Fruit fly (Drosophila melanogaster) whole organism: ENCODE measurements around the gene CG14984.

Source experiments
- CG8478 ChIP-seq: fragments of >200 bp; optimal IDR thresholded peaks from 2 replicates; lab custom pipeline; 2018; ENCODE audit warnings: inconsistent platforms
- Dll ChIP-seq: fragments of >200 bp; optimal IDR thresholded peaks from 2 replicates; lab custom pipeline; 2017
- EcR ChIP-seq, 2 experiments: fragments of >200 bp; optimal IDR thresholded peaks; 2 replicates each; lab custom pipeline; 2017; ENCODE audit warnings: missing biosample characterization in 2 of 2, missing genetic modification characterization in 2 of 2, missing genetic modification reagents in 2 of 2
- usp ChIP-seq: fragments of >200 bp; optimal IDR thresholded peaks from 2 replicates; lab custom pipeline; 2017; ENCODE audit warnings: missing biosample characterization, missing genetic modification characterization, mixed read lengths

DNA sequence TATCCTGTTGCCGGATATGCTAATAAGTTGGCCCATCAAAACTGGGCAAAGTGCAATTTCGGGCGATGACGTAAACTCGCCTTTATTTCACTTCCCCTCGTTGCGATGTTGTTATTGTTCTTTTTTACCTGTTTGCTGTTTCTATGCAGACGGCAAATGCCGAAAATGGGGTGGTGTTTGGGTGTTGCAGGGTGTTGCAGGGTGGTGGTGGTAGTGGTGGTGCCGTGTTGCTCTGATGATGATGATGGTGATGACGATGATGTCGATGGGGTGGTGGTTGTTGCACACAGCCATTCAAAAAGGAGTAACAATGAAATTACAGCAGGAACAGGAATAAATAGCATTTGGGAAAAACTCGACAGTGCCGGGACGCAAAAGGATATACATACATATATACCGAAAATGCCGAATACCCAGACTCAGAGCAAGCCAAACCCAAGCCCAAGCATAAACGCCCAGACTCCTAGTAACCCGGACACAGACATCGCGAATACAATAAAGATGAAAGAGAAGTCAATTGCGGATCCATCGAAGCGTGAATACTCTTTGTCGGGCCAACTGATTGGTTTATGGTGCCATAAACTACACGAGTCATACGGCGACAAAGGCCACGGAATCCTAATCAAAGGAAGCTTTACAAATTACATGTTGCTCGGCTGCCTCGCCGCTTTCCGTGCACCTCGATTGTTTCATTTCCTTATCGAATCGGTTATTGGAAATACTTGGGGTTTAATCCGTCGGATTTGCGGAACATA lies 26.6 kb upstream of the CG14984 start:
- TF ChIP-seq CG8478 (lab: Kevin White, UChicago) (no peak), Dll (lab: Kevin White, UChicago) (no peak), EcR (GFP tag; optimal IDR thresholded peaks at IDR 0.05; lab: Kevin White, UChicago) (no peak), usp (GFP tag; lab: Kevin White, UChicago) (no peak)
